Worm (Caenorhabditis elegans) whole organism, late embryonic: Measurements from ENCODE around the gene nhr-261.

Experiments
- ama-1 ChIP-seq: fragments of 150-350 bp; optimal IDR thresholded peaks from 2 replicates; lab custom pipeline; 2014
- lin-11 ChIP-seq: fragments of 200-800 bp; sonication (Bioruptor generic); optimal IDR thresholded peaks from 2 replicates; lab custom pipeline; 2018; ENCODE audit warnings: mild to moderate bottlenecking, missing genetic modification characterization, missing compliant biosample characterization
- tbx-7 ChIP-seq: sonication (generic microtip); optimal IDR thresholded peaks from 2 replicates; lab custom pipeline; 2016; ENCODE audit warnings: missing genotype, missing genetic modification characterization, missing compliant biosample characterization

DNA sequence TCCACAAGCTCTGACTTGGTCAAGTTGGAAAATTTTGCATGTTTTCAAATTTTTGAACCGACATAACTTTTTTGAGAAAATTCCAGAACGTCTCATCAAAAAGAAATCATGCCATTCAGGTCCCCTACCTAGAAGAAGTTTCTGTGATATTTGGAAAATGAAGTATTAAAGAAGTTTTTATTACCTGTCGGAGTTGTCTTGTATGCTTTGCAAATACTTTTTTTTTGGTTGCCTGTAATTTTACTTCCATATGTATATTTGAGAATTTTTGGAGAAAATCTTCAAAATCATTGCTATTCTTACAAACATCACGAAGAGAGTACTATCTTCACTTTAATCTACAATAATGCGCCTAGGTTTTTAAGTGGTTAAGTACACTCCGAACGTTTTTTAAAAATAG lies 13.9 kb downstream of the nhr-261 start, which contains the start of gene nhr-72:
- TF ChIP-seq lin-11 (tag; lab: Kevin White, UChicago) (no peak), tbx-7 (tag; lab: Kevin White, UChicago) (no peak), ama-1 (lab: Kevin White, UChicago) (no peak)
